Worm (Caenorhabditis elegans) whole organism, late embryonic: Measurements from ENCODE around the gene symk-1.

ENCODE experiments used
- C08G9.2 ChIP-seq: sonication (generic microtip); optimal IDR thresholded peaks from 2 replicates; lab custom pipeline; 2016; ENCODE audit warnings: mild to moderate bottlenecking, missing genetic modification characterization, moderate library complexity, missing compliant biosample characterization
- C38D4.7 ChIP-seq: fragments of 200-800 bp; sonication (Bioruptor generic); optimal IDR thresholded peaks from 2 replicates; lab custom pipeline; 2018; ENCODE audit warnings: mild to moderate bottlenecking, missing genetic modification characterization, moderate library complexity, missing compliant biosample characterization
- F13H6.1 ChIP-seq: sonication (generic microtip); optimal IDR thresholded peaks from 2 replicates; lab custom pipeline; 2016; ENCODE audit warnings: missing genetic modification characterization, missing compliant biosample characterization
- K09A11.1 ChIP-seq: sonication (generic microtip); optimal IDR thresholded peaks from 2 replicates; lab custom pipeline; 2017; ENCODE audit warnings: antibody characterized with exemption, mild to moderate bottlenecking, missing genetic modification characterization, missing compliant biosample characterization; ENCODE audit not compliant: insufficient read depth
- T23F11.4 ChIP-seq: fragments of 200-800 bp; sonication (Bioruptor generic); optimal IDR thresholded peaks from 2 replicates; lab custom pipeline; 2018; ENCODE audit warnings: mild to moderate bottlenecking, missing genetic modification characterization, missing compliant biosample characterization
- ceh-14 ChIP-seq: sonication (generic microtip); optimal IDR thresholded peaks from 2 replicates; lab custom pipeline; 2016; ENCODE audit warnings: missing genotype, missing genetic modification characterization, missing compliant biosample characterization
- ceh-19 ChIP-seq: fragments of 200-800 bp; sonication (Bioruptor generic); optimal IDR thresholded peaks from 2 replicates; lab custom pipeline; 2018; ENCODE audit warnings: mild to moderate bottlenecking, missing genetic modification characterization, missing compliant biosample characterization
- ceh-30 ChIP-seq: fragments of 150-350 bp; optimal IDR thresholded peaks from 2 replicates; lab custom pipeline; 2014; ENCODE audit warnings: missing biosample characterization, missing genetic modification characterization
- ceh-31 ChIP-seq: sonication (generic microtip); optimal IDR thresholded peaks from 2 replicates; lab custom pipeline; 2016; ENCODE audit warnings: missing genetic modification characterization, missing compliant biosample characterization
- ceh-45 ChIP-seq: fragments of 200-800 bp; sonication (Bioruptor generic); IDR thresholded peaks from 2 replicates; pipeline ENCODE4 v1.3.6; 2022; ENCODE audit warnings: missing genetic modification reagents, missing genetic modification characterization, missing compliant biosample characterization
- ceh-48 ChIP-seq: sonication (generic microtip); optimal IDR thresholded peaks from 2 replicates; lab custom pipeline; 2016; ENCODE audit warnings: missing genetic modification characterization, inconsistent platforms, missing compliant biosample characterization
- ceh-6 ChIP-seq: fragments of 200-800 bp; sonication (Bioruptor generic); optimal IDR thresholded peaks from 2 replicates; lab custom pipeline; 2018; ENCODE audit warnings: mild to moderate bottlenecking, missing genetic modification characterization, missing compliant biosample characterization
- ceh-9 ChIP-seq: sonication (generic microtip); optimal IDR thresholded peaks from 2 replicates; lab custom pipeline; 2016; ENCODE audit warnings: mild to moderate bottlenecking, missing genetic modification characterization, inconsistent platforms, missing compliant biosample characterization
- che-1 ChIP-seq: sonication (generic microtip); optimal IDR thresholded peaks from 2 replicates; lab custom pipeline; 2016; ENCODE audit warnings: mild to moderate bottlenecking, missing genetic modification characterization, missing compliant biosample characterization
- dmd-4 ChIP-seq: sonication (generic microtip); optimal IDR thresholded peaks from 2 replicates; lab custom pipeline; 2016; ENCODE audit warnings: borderline replicate concordance, missing genetic modification characterization, missing compliant biosample characterization
- dve-1 ChIP-seq: sonication (generic microtip); optimal IDR thresholded peaks from 2 replicates; lab custom pipeline; 2017; ENCODE audit warnings: antibody characterized with exemption, mild to moderate bottlenecking, missing genetic modification characterization, missing compliant biosample characterization
- elt-4 ChIP-seq: sonication (generic microtip); optimal IDR thresholded peaks from 2 replicates; lab custom pipeline; 2016; ENCODE audit warnings: missing genetic modification characterization, missing compliant biosample characterization
- fax-1 ChIP-seq: sonication (generic microtip); optimal IDR thresholded peaks from 2 replicates; lab custom pipeline; 2016; ENCODE audit warnings: missing genotype, missing genetic modification characterization, missing compliant biosample characterization
- hlh-13 ChIP-seq: fragments of 200-800 bp; sonication (Bioruptor generic); optimal IDR thresholded peaks from 2 replicates; lab custom pipeline; 2018; ENCODE audit warnings: mild to moderate bottlenecking, missing genetic modification characterization, missing compliant biosample characterization
- hlh-15 ChIP-seq: sonication (generic microtip); optimal IDR thresholded peaks from 2 replicates; lab custom pipeline; 2016; ENCODE audit warnings: missing genetic modification characterization, missing compliant biosample characterization
- hlh-30 ChIP-seq: sonication (generic microtip); optimal IDR thresholded peaks from 2 replicates; lab custom pipeline; 2017; ENCODE audit warnings: antibody characterized with exemption, missing genetic modification characterization, missing compliant biosample characterization; ENCODE audit not compliant: insufficient read depth
- hlh-6 ChIP-seq: sonication (generic microtip); optimal IDR thresholded peaks from 2 replicates; lab custom pipeline; 2016; ENCODE audit warnings: missing genotype, missing genetic modification characterization, missing compliant biosample characterization
- hlh-8 ChIP-seq: sonication (generic microtip); optimal IDR thresholded peaks from 2 replicates; lab custom pipeline; 2016; ENCODE audit warnings: missing genotype, missing genetic modification characterization, missing compliant biosample characterization
- mec-3 ChIP-seq: sonication (generic microtip); optimal IDR thresholded peaks from 2 replicates; lab custom pipeline; 2016; ENCODE audit warnings: borderline replicate concordance, missing genetic modification characterization, missing compliant biosample characterization
- nhr-11 ChIP-seq: fragments of 150-350 bp; optimal IDR thresholded peaks from 2 replicates; lab custom pipeline; 2014; ENCODE audit warnings: missing biosample characterization, missing genetic modification characterization
- nhr-232 ChIP-seq: sonication (generic microtip); optimal IDR thresholded peaks from 2 replicates; lab custom pipeline; 2016; ENCODE audit warnings: missing genetic modification characterization, missing compliant biosample characterization
- pag-3 ChIP-seq: sonication (generic microtip); optimal IDR thresholded peaks from 2 replicates; lab custom pipeline; 2016; ENCODE audit warnings: missing compliant biosample characterization, missing genetic modification characterization, borderline replicate concordance
- pat-9 ChIP-seq: fragments of 200-800 bp; sonication (Bioruptor generic); optimal IDR thresholded peaks from 2 replicates; lab custom pipeline; 2018; ENCODE audit warnings: mild to moderate bottlenecking, missing genetic modification characterization, moderate library complexity, missing compliant biosample characterization
- pha-2 ChIP-seq: sonication (generic microtip); optimal IDR thresholded peaks from 2 replicates; lab custom pipeline; 2017; ENCODE audit warnings: mild to moderate bottlenecking, missing genetic modification characterization, missing compliant biosample characterization
- pqm-1 ChIP-seq: sonication (generic microtip); optimal IDR thresholded peaks from 2 replicates; lab custom pipeline; 2016; ENCODE audit warnings: missing genetic modification characterization, missing compliant biosample characterization
- ref-2 ChIP-seq: sonication (generic microtip); optimal IDR thresholded peaks from 2 replicates; lab custom pipeline; 2016; ENCODE audit warnings: missing genetic modification characterization, missing compliant biosample characterization
- rnt-1 ChIP-seq: sonication (generic microtip); optimal IDR thresholded peaks from 2 replicates; lab custom pipeline; 2016; ENCODE audit warnings: missing genetic modification characterization, missing compliant biosample characterization
- sdc-2 ChIP-seq: sonication (generic microtip); optimal IDR thresholded peaks from 2 replicates; lab custom pipeline; 2016; ENCODE audit warnings: missing genotype, missing genetic modification characterization, missing compliant biosample characterization
- sox-4 ChIP-seq: sonication (generic microtip); optimal IDR thresholded peaks from 2 replicates; lab custom pipeline; 2017; ENCODE audit warnings: mild to moderate bottlenecking, missing genetic modification characterization, inconsistent platforms, missing compliant biosample characterization
- tbx-2 ChIP-seq: sonication (generic microtip); optimal IDR thresholded peaks from 2 replicates; lab custom pipeline; 2016; ENCODE audit warnings: missing genetic modification characterization, missing compliant biosample characterization
- unc-3 ChIP-seq, 2 experiments: fragments of 200-800 bp in 1 of 2; sonication (Bioruptor generic) in 1 of 2; sonication (generic microtip) in 1 of 2; conservative IDR thresholded peaks in 1 of 2; optimal IDR thresholded peaks in 1 of 2; 2 replicates each; pipeline versions ENCODE4 v1.3.6 to Lab custom; 2016 to 2022; ENCODE audit warnings: missing compliant biosample characterization in 2 of 2, missing genetic modification characterization in 2 of 2, missing genetic modification reagents in 1 of 2
- unc-42 ChIP-seq: sonication (generic microtip); optimal IDR thresholded peaks from 2 replicates; lab custom pipeline; 2016; ENCODE audit warnings: missing genotype, missing genetic modification characterization, missing compliant biosample characterization
- unc-55 ChIP-seq: sonication (generic microtip); optimal IDR thresholded peaks from 2 replicates; lab custom pipeline; 2017; ENCODE audit warnings: missing biosample characterization, missing genetic modification reagents, missing genetic modification characterization

Gene symk-1

ce11 chrV:8588079-8588478 is 18.0 kb downstream of the symk-1 start, which contains the start of gene C10B5.3:
TSS of gene C10B5.3 (minus strand) at chrV:8588179.
- no peak for TF ChIP-seq rnt-1 (tag; lab: Kevin White, UChicago)
- no peak for TF ChIP-seq ceh-45 (GFP tag; lab: Robert Waterston, UW)
- no peak for TF ChIP-seq ceh-48
- no peak for TF ChIP-seq sdc-2 (tag; lab: Kevin White, UChicago)
- TF ChIP-seq fax-1 (tag; lab: Kevin White, UChicago) = no peak
- no peak for TF ChIP-seq che-1 (tag; lab: Kevin White, UChicago)
- no peak for TF ChIP-seq K09A11.1 (tag; lab: Kevin White, UChicago)
- TF ChIP-seq nhr-11 = no peak
- TF ChIP-seq pag-3 (tag; lab: Kevin White, UChicago) = no peak
- TF ChIP-seq hlh-8 (tag; lab: Kevin White, UChicago) = no peak
- TF ChIP-seq ceh-6 (GFP tag; lab: Kevin White, UChicago) = no peak
- TF ChIP-seq pat-9 (tag; lab: Kevin White, UChicago) = no peak
- TF ChIP-seq pqm-1 (tag; lab: Kevin White, UChicago) = no peak
- TF ChIP-seq nhr-232 (tag; lab: Kevin White, UChicago) = no peak
- no peak for TF ChIP-seq mec-3
- TF ChIP-seq elt-4 (tag; lab: Kevin White, UChicago) = no peak
- TF ChIP-seq hlh-6 (tag; lab: Kevin White, UChicago) = no peak
- TF ChIP-seq ceh-30 (tag; lab: Kevin White, UChicago) = no peak

- TF ChIP-seq dmd-4 (tag; lab: Kevin White, UChicago) (no peak), unc-42 (tag; lab: Kevin White, UChicago) (peak; percentile 67), hlh-6 (tag; lab: Kevin White, UChicago) (no peak), C38D4.7 (no peak), dve-1 (tag; lab: Kevin White, UChicago) (no peak), unc-55 (GFP tag; lab: Kevin White, UChicago) (peak; percentile 20), ceh-9 (no peak)
Measured at ce11 chrV:8592691-8593307, 22.7 kb downstream of the symk-1 start.

ce11 chrV:8594105-8594964 is 24.2 kb downstream of the symk-1 start, which contains the start of gene tag-196:
TSS of gene tag-196 (plus strand) at chrV:8594914.
- TF ChIP-seq tbx-2 (tag; lab: Kevin White, UChicago) = peak; percentile 37
- TF ChIP-seq ceh-14 (tag; lab: Kevin White, UChicago) = no peak
- no peak for TF ChIP-seq sox-4
- TF ChIP-seq unc-42 (tag; lab: Kevin White, UChicago) = peak; percentile 95
- TF ChIP-seq T23F11.4 (GFP tag; lab: Kevin White, UChicago) = no peak
- no peak for TF ChIP-seq hlh-15 (tag; lab: Kevin White, UChicago)
- TF ChIP-seq ceh-19 (GFP tag; lab: Kevin White, UChicago) = no peak
- no peak for TF ChIP-seq F13H6.1 (tag; lab: Kevin White, UChicago)
- no peak for TF ChIP-seq hlh-6 (tag; lab: Kevin White, UChicago)
- 0 out of 2 replicates have a peak, but pooled peaks have one; percentile 47 for TF ChIP-seq ceh-45 (GFP tag; lab: Robert Waterston, UW)
- TF ChIP-seq hlh-30 (tag; lab: Kevin White, UChicago) = peak; percentile 29
- no peak for TF ChIP-seq ref-2 (tag; lab: Kevin White, UChicago)
- no peak for TF ChIP-seq ceh-6 (GFP tag; lab: Kevin White, UChicago)
- no peak for TF ChIP-seq C08G9.2 (tag; lab: Kevin White, UChicago)
- no peak for TF ChIP-seq unc-3 (GFP tag; conservative IDR thresholded peaks at IDR 0.05; lab: Robert Waterston, UW)
- TF ChIP-seq unc-3 (tag; optimal IDR thresholded peaks at IDR 0.05; lab: Kevin White, UChicago) = no peak
- TF ChIP-seq hlh-13 (GFP tag; lab: Kevin White, UChicago) = no peak
- TF ChIP-seq ceh-31 (tag; lab: Kevin White, UChicago) = no peak
- no peak for TF ChIP-seq pha-2 (tag; lab: Kevin White, UChicago)
